Worm (Caenorhabditis elegans) whole organism, L1 larva: Measurements from ENCODE around the gene T14G10.8.

Experiments
- C16A3.4 ChIP-seq: fragments of 150-350 bp; optimal IDR thresholded peaks from 2 replicates; lab custom pipeline; 2014; ENCODE audit warnings: missing biosample characterization, missing genetic modification characterization
- dpl-1 ChIP-seq, 3 experiments: fragments of 150-350 bp in 2 of 3; sonication (generic microtip) in 1 of 3; optimal IDR thresholded peaks; 2 replicates each; lab custom pipeline; 2014 to 2017; ENCODE audit warnings: missing biosample characterization in 3 of 3, missing genetic modification characterization in 3 of 3, missing genetic modification reagents in 3 of 3
- egl-27 ChIP-seq, 2 experiments: fragments of 150-350 bp in 1 of 2; sonication (generic microtip); optimal IDR thresholded peaks; 3 replicates each; lab custom pipeline; 2017 to 2018; ENCODE audit warnings: missing biosample characterization in 2 of 2, missing genetic modification characterization in 2 of 2, missing genetic modification reagents in 2 of 2
- jun-1 ChIP-seq: fragments of 150-350 bp; optimal IDR thresholded peaks from 2 replicates; lab custom pipeline; 2014; ENCODE audit warnings: missing biosample characterization, missing genetic modification reagents, missing genetic modification characterization
- mep-1 ChIP-seq: fragments of 150-350 bp; optimal IDR thresholded peaks from 2 replicates; lab custom pipeline; 2014; ENCODE audit warnings: missing biosample characterization, missing genetic modification characterization
- pax-3 ChIP-seq: fragments of 200-800 bp; sonication (Bioruptor generic); optimal IDR thresholded peaks from 2 replicates; lab custom pipeline; 2018; ENCODE audit warnings: mild to moderate bottlenecking, missing genetic modification characterization, moderate library complexity, missing compliant biosample characterization
- skn-1 ChIP-seq: fragments of 150-350 bp; optimal IDR thresholded peaks from 2 replicates; lab custom pipeline; 2014; ENCODE audit warnings: missing biosample characterization, missing genetic modification characterization
- unc-130 ChIP-seq: fragments of 150-350 bp; optimal IDR thresholded peaks from 2 replicates; lab custom pipeline; 2017; ENCODE audit warnings: missing biosample characterization, missing genetic modification characterization, inconsistent platforms
- zag-1 ChIP-seq: fragments of 150-350 bp; optimal IDR thresholded peaks from 2 replicates; lab custom pipeline; 2014; ENCODE audit warnings: missing biosample characterization, missing genetic modification characterization
- zip-4 ChIP-seq: fragments of 200-800 bp; sonication (Bioruptor generic); optimal IDR thresholded peaks from 2 replicates; lab custom pipeline; 2018; ENCODE audit warnings: mild to moderate bottlenecking, missing genetic modification characterization, moderate library complexity, missing compliant biosample characterization

DNA sequence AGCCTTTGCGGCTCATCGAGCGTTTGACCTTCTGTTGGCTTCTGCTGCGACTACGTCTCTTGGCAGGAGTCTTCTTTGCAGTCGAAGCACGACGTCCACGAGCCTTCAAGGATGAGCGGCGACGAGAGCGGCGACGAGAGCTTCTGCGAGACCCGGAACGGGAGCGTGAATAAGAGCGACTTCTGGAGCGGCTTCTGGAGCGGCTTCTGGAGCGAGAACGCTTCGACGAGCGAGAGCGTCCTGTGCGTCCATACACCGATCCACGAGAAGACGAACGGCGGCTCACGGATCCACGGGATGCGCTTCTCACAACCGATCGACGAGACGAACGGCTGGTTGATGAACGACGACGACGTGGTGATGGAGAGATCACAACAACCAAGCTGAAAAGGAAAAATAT, 35.9 kb downstream of the T14G10.8 start:
- TF ChIP-seq jun-1 (tag; lab: Kevin White, UChicago) (no peak), pax-3 (tag; lab: Kevin White, UChicago) (no peak), unc-130 (no peak), egl-27 (tag; optimal IDR thresholded peaks at IDR 0.05; lab: Kevin White, UChicago) (no peak), zip-4 (GFP tag; lab: Kevin White, UChicago) (no peak), skn-1 (tag; lab: Kevin White, UChicago) (no peak), dpl-1 (GFP tag; optimal IDR thresholded peaks at IDR 0.05; lab: Kevin White, UChicago) (no peak), mep-1 (no peak), zag-1 (no peak), C16A3.4 (tag; lab: Kevin White, UChicago) (no peak)
